Worm (Caenorhabditis elegans): Measurements from ENCODE around the gene F20A1.4.

F20A1.4 gene

DNA sequence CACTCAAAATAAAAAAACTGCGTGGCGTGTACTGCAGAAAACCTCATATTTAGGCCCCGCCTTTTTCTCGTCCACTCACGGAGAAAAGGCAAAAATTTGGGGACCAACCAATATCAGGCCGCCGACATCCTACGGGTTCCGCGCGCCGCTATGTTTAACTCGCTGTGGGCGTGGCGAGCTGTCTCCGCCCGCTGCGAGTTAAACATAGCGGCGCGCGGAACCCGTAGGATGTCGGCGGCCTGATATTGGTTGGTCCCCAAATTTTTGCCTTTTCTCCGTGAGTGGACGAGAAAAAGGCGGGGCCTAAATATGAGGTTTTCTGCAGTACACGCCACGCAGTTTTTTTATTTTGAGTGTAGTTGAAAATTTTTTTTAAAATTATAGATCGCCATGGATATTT, 41.1 kb upstream of the F20A1.4 start, which contains the start of gene tmem-258:
TSS of gene tmem-258 (plus strand) at position 385 of the 400 bp plus-strand sequence.
- peak; percentile 31 for TF ChIP-seq lin-38 (GFP tag; IDR thresholded peaks at IDR 0.05)

DNA sequence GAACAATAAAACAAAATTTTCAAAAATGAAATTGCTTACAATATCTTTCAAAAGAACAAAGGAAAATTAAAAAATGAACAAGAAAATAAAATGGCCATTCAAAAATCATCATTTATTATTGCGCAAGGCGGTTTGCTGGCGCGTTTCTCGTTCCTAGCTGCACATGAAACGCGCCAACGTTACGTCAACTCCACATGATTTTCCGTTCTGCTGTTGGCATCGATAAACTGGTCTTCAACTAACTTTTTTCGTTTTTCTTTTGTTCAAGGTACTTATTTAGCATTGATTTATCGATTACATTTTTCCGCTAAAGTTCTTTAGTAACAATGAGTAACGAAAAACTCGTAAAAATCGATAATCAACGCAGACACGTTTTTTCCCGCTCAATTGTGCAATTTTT, 38.7 kb upstream of the F20A1.4 start, which contains the start of the genes Y57E12AL.6 and Y57E12AL.1:
TSS of gene Y57E12AL.6 (minus strand) at position 75 of the 400 bp plus-strand sequence.
TSS of gene Y57E12AL.1 (plus strand) at position 135 of the 400 bp plus-strand sequence.
- no peak for TF ChIP-seq snpc-4 (tag; optimal IDR thresholded peaks at IDR 0.05)
- TF ChIP-seq daf-12 (tag; optimal IDR thresholded peaks at IDR 0.05): no peak
- peak; percentile 72 for TF ChIP-seq nhr-11 (tag; optimal IDR thresholded peaks at IDR 0.05)
- peak; percentile 43 for TF ChIP-seq fkh-10 (GFP tag; optimal IDR thresholded peaks at IDR 0.05)
- peak; percentile 44 to 90 for TF ChIP-seq lsy-2 (tag; optimal IDR thresholded peaks at IDR 0.05)
- TF ChIP-seq php-3 (GFP tag; IDR thresholded peaks at IDR 0.05): no peak
- TF ChIP-seq unc-39 (tag; optimal IDR thresholded peaks at IDR 0.05): no peak
- TF ChIP-seq nhr-77 (tag; optimal IDR thresholded peaks at IDR 0.05): peak; percentile 88
- TF ChIP-seq lin-13 (GFP tag; optimal IDR thresholded peaks at IDR 0.05): peak; percentile 62
- no peak for TF ChIP-seq cey-2 (tag; optimal IDR thresholded peaks at IDR 0.05; ENCODE audit: borderline replicate concordance, insufficient read depth)
- TF ChIP-seq tag-97 (GFP tag; IDR thresholded peaks at IDR 0.05): no peak
- TF ChIP-seq arid-1 (GFP tag; conservative IDR thresholded peaks at IDR 0.05): no peak
- TF ChIP-seq ceh-82 (tag; optimal IDR thresholded peaks at IDR 0.05): no peak
- TF ChIP-seq nhr-6 (tag; optimal IDR thresholded peaks at IDR 0.05): peak; percentile 56
- TF ChIP-seq daf-16 (GFP tag; optimal IDR thresholded peaks at IDR 0.05): no peak
- peak; percentile 64 for TF ChIP-seq daf-16 (tag; optimal IDR thresholded peaks at IDR 0.05)
- TF ChIP-seq aly-2 (tag; optimal IDR thresholded peaks at IDR 0.05): no peak
- no peak for TF ChIP-seq Y48G9A.11 (GFP tag; IDR thresholded peaks at IDR 0.05)
- TF ChIP-seq rbr-2 (tag; optimal IDR thresholded peaks at IDR 0.05): peak; percentile 78
- TF ChIP-seq sdz-12 (GFP tag; optimal IDR thresholded peaks at IDR 0.05): no peak
- peak in 1 of 2 experiments; percentile 65 for TF ChIP-seq mdl-1 (tag; optimal IDR thresholded peaks at IDR 0.05)
- peak; percentile 91 for TF ChIP-seq mep-1 (tag; optimal IDR thresholded peaks at IDR 0.05)
- peak; percentile 60 for TF ChIP-seq duxl-1 (tag; optimal IDR thresholded peaks at IDR 0.05; ENCODE audit: poor library complexity)
- TF ChIP-seq tra-1 (GFP tag; IDR thresholded peaks at IDR 0.05): no peak
- no peak for TF ChIP-seq nhr-111 (GFP tag; optimal IDR thresholded peaks at IDR 0.05)
- peak in 1 of 2 experiments; percentile 43 for TF ChIP-seq hif-1 (tag; optimal IDR thresholded peaks at IDR 0.05)
- no peak for TF ChIP-seq lin-29 (GFP tag; IDR thresholded peaks at IDR 0.05)
- peak; percentile 92 for TF ChIP-seq nhr-28 (tag; optimal IDR thresholded peaks at IDR 0.05)
- no peak for TF ChIP-seq F26F4.8 (GFP tag; conservative IDR thresholded peaks at IDR 0.05)
- peak; percentile 84 for TF ChIP-seq ztf-7 (tag; optimal IDR thresholded peaks at IDR 0.05)
- TF ChIP-seq skn-1 (tag; optimal IDR thresholded peaks at IDR 0.05): no peak
- TF ChIP-seq nhr-76 (tag; optimal IDR thresholded peaks at IDR 0.05): no peak
- TF ChIP-seq zfp-2 (tag; optimal IDR thresholded peaks at IDR 0.05): no peak
- TF ChIP-seq mxl-3 (GFP tag; optimal IDR thresholded peaks at IDR 0.05): peak; percentile 76
- TF ChIP-seq ceh-20 (GFP tag; IDR thresholded peaks at IDR 0.05): peak; percentile 72
- TF ChIP-seq dmd-6 (GFP tag; IDR thresholded peaks at IDR 0.05): peak; percentile 80
- TF ChIP-seq zip-11 (GFP tag; IDR thresholded peaks at IDR 0.05): no peak
- TF ChIP-seq madf-9 (GFP tag; conservative IDR thresholded peaks at IDR 0.05): no peak
- no peak for TF ChIP-seq ctbp-1 (GFP tag; IDR thresholded peaks at IDR 0.05)
- TF ChIP-seq F37D6.2 (tag; optimal IDR thresholded peaks at IDR 0.05): peak; percentile 11
- no peak for TF ChIP-seq vab-7 (GFP tag; IDR thresholded peaks at IDR 0.05)
- no peak for TF ChIP-seq ceh-62 (tag; optimal IDR thresholded peaks at IDR 0.05)
- no peak for TF ChIP-seq mxl-2 (GFP tag; conservative IDR thresholded peaks at IDR 0.05)
- TF ChIP-seq nhr-25 (tag; optimal IDR thresholded peaks at IDR 0.05; ENCODE audit: borderline replicate concordance, insufficient read depth): peak; percentile 5
- TF ChIP-seq F10B5.3 (tag; optimal IDR thresholded peaks at IDR 0.05): no peak
- peak; percentile 88 for TF ChIP-seq mes-2 (tag; optimal IDR thresholded peaks at IDR 0.05; ENCODE audit: poor library complexity, severe bottlenecking)
- no peak for TF ChIP-seq spr-3 (GFP tag; optimal IDR thresholded peaks at IDR 0.05)
- no peak for TF ChIP-seq Y105C5A.15 (GFP tag; IDR thresholded peaks at IDR 0.05)
- no peak for TF ChIP-seq attf-4 (tag; optimal IDR thresholded peaks at IDR 0.05)

Data from whole organism, L4 larva.